Worm (Caenorhabditis elegans): Measurements from ENCODE around the gene F11G11.14.

Gene F11G11.14

ce11 chrII:4851594-4852106 is 11.8 kb upstream of the F11G11.14 start, which contains the start of gene dnj-9 (continued):
- TF ChIP-seq nhr-48 (tag; optimal IDR thresholded peaks at IDR 0.05) (peak; percentile 89), unc-130 (GFP tag; optimal IDR thresholded peaks at IDR 0.05) (peak; percentile 52), dmd-9 (GFP tag; IDR thresholded peaks at IDR 0.05) (peak; percentile 90), madf-9 (GFP tag; conservative IDR thresholded peaks at IDR 0.05) (peak; percentile 63), ZK546.5 (tag; optimal IDR thresholded peaks at IDR 0.05) (no peak), ZK337.2 (GFP tag; IDR thresholded peaks at IDR 0.05) (peak; percentile 56; the same call in 1 of the 2 replicates), dve-1 (tag; optimal IDR thresholded peaks at IDR 0.05; ENCODE audit: insufficient read depth) (peak; percentile 98), mep-1 (tag; optimal IDR thresholded peaks at IDR 0.05) (peak; percentile 96), unc-39 (tag; optimal IDR thresholded peaks at IDR 0.05) (no peak), lin-15B (tag; optimal IDR thresholded peaks at IDR 0.05) (peak; percentile 50), duxl-1 (tag; optimal IDR thresholded peaks at IDR 0.05; ENCODE audit: poor library complexity) (peak; percentile 92), nhr-77 (tag; optimal IDR thresholded peaks at IDR 0.05) (peak; percentile 93), nhr-10 (tag; optimal IDR thresholded peaks at IDR 0.05) (no peak), lin-39 (tag; optimal IDR thresholded peaks at IDR 0.05) (no peak), lin-38 (GFP tag; IDR thresholded peaks at IDR 0.05) (peak; percentile 92), nhr-237 (tag; optimal IDR thresholded peaks at IDR 0.05) (no peak), vab-7 (GFP tag; IDR thresholded peaks at IDR 0.05) (no peak), R02D3.7 (tag; optimal IDR thresholded peaks at IDR 0.05) (no peak), gei-8 (GFP tag; optimal IDR thresholded peaks at IDR 0.05) (no peak), tra-1 (GFP tag; IDR thresholded peaks at IDR 0.05) (peak; percentile 86; the same call in 1 of the 2 replicates), spr-1 (tag; optimal IDR thresholded peaks at IDR 0.05) (peak; percentile 94), nhr-76 (tag; optimal IDR thresholded peaks at IDR 0.05) (peak; percentile 41), saeg-2 (GFP tag; IDR thresholded peaks at IDR 0.05) (peak; percentile 91), Y75B8A.6 (GFP tag; IDR thresholded peaks at IDR 0.05) (no peak), Y48G9A.11 (GFP tag; IDR thresholded peaks at IDR 0.05) (peak; percentile 72), F44E2.7 (GFP tag; IDR thresholded peaks at IDR 0.05) (no peak), mxl-3 (GFP tag; optimal IDR thresholded peaks at IDR 0.05) (peak; percentile 55), nhr-6 (tag; optimal IDR thresholded peaks at IDR 0.05) (peak; percentile 93), dpl-1 (GFP tag; optimal IDR thresholded peaks at IDR 0.05) (peak; percentile 100), mxl-2 (GFP tag; conservative IDR thresholded peaks at IDR 0.05) (peak; percentile 80), rbr-2 (tag; optimal IDR thresholded peaks at IDR 0.05) (peak; percentile 94), lin-1 (GFP tag; IDR thresholded peaks at IDR 0.05) (peak; percentile 89), aha-1 (tag) (peak; percentile 99), mdt-29 (GFP tag; IDR thresholded peaks at IDR 0.05) (peak; percentile 79; the same call in 1 of the 2 replicates), lir-3 (tag; optimal IDR thresholded peaks at IDR 0.05) (peak; percentile 18), lin-29 (GFP tag; IDR thresholded peaks at IDR 0.05) (peak; percentile 87), daf-12 (tag; optimal IDR thresholded peaks at IDR 0.05) (no peak), zfp-3 (GFP tag; conservative IDR thresholded peaks at IDR 0.05) (peak; percentile 94), set-16 (GFP tag; IDR thresholded peaks at IDR 0.05) (no peak), nhr-28 (tag; optimal IDR thresholded peaks at IDR 0.05) (peak; percentile 83), daf-16 (GFP tag; optimal IDR thresholded peaks at IDR 0.05) (peak; percentile 38 to 85), daf-16 (tag; optimal IDR thresholded peaks at IDR 0.05) (peak; percentile 79), unc-62 (GFP tag; optimal IDR thresholded peaks at IDR 0.05 in 1 of 2) (peak in 1 of 2 experiments; percentile 98), unc-62 (tag; optimal IDR thresholded peaks at IDR 0.05) (no peak), snpc-1.2 (GFP tag; IDR thresholded peaks at IDR 0.05) (peak; percentile 73; the same call in 1 of the 2 replicates), spr-3 (GFP tag; optimal IDR thresholded peaks at IDR 0.05) (peak; percentile 92), ceh-44 (GFP tag; IDR thresholded peaks at IDR 0.05) (0 out of 2 replicates have a peak, but pooled peaks have one; percentile 20), ctbp-1 (GFP tag; IDR thresholded peaks at IDR 0.05) (peak; percentile 88), nhr-102 (tag; optimal IDR thresholded peaks at IDR 0.05) (peak; percentile 97), aly-2 (tag; optimal IDR thresholded peaks at IDR 0.05) (no peak), ceh-32 (tag; optimal IDR thresholded peaks at IDR 0.05; ENCODE audit: poor library complexity) (peak; percentile 62), ztf-7 (tag; optimal IDR thresholded peaks at IDR 0.05) (peak; percentile 82)
